Worm (Caenorhabditis elegans): ENCODE results near the gene F16B4.5.

F16B4.5 gene

DNA sequence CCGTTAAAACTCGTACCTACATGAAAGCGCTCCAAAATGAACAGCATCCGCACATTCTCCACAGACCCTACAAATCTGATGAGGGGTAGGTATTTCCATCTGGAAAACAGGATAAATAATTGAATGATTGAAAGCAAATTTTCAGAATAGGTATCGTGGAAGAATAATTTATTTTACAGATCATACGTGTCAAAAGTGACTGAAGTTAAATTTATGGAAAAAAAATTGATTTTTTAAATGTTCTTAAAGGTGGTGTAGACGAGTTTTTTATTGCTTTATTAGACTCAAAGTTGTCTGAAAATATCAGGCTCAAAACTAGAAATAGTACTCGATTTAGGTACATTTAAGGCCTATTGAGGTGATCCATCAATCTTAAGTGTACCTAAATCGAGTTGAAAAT lies 38.5 kb downstream of the F16B4.5 start, which contains the start of gene nhr-237:
Gene nhr-237, minus strand, starts transcription at position 101 of the 400 bp plus-strand sequence.
- TF ChIP-seq dmd-9 (GFP tag; IDR thresholded peaks at IDR 0.05): no peak
- TF ChIP-seq F26F4.8 (GFP tag; conservative IDR thresholded peaks at IDR 0.05): no peak
- no peak for TF ChIP-seq daf-8 (GFP tag; IDR thresholded peaks at IDR 0.05)
- no peak for TF ChIP-seq pqm-1 (tag; optimal IDR thresholded peaks at IDR 0.05)

DNA sequence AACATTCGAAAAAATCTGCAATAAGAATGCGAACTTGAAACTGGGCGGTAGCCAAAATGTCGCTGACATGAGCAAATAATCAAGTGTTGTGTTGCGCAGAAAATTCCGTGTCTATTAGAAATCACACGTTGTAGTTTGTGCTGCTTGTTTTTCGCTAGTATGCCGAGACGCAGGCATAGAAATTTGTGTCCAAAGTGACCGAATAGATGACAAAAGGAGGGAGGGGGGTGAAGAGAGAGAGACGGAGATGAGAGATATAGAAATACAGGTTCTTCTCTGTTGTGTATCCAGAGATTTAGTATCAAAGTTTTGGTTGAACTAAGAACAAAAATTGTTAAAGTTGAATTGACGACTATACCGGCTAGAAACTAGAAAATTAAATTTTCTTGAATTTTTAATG lies 39.0 kb downstream of the F16B4.5 start:
- TF ChIP-seq ama-1 (optimal IDR thresholded peaks at IDR 0.05) (no peak), saeg-2 (GFP tag; IDR thresholded peaks at IDR 0.05) (no peak), mes-2 (tag; optimal IDR thresholded peaks at IDR 0.05; ENCODE audit: poor library complexity, severe bottlenecking) (peak; percentile 21), dmd-6 (GFP tag; IDR thresholded peaks at IDR 0.05) (peak; percentile 39), nhr-28 (tag; optimal IDR thresholded peaks at IDR 0.05) (peak; percentile 100), dmd-9 (GFP tag; IDR thresholded peaks at IDR 0.05) (no peak), vab-7 (GFP tag; IDR thresholded peaks at IDR 0.05) (no peak), unc-62 (GFP tag; optimal IDR thresholded peaks at IDR 0.05 in 1 of 2) (peak in 1 of 2 experiments; percentile 74), unc-62 (tag; optimal IDR thresholded peaks at IDR 0.05) (no peak), ztf-7 (tag; optimal IDR thresholded peaks at IDR 0.05) (no peak), F44E2.7 (GFP tag; IDR thresholded peaks at IDR 0.05) (no peak), attf-4 (tag; optimal IDR thresholded peaks at IDR 0.05) (no peak), lir-3 (tag; optimal IDR thresholded peaks at IDR 0.05) (no peak), skn-1 (tag; optimal IDR thresholded peaks at IDR 0.05) (no peak), unc-39 (tag; optimal IDR thresholded peaks at IDR 0.05) (no peak), hlh-30 (tag; optimal IDR thresholded peaks at IDR 0.05; ENCODE audit: insufficient read depth) (peak; percentile 55), spr-1 (tag; optimal IDR thresholded peaks at IDR 0.05) (no peak), daf-8 (GFP tag; IDR thresholded peaks at IDR 0.05) (no peak), mep-1 (tag; optimal IDR thresholded peaks at IDR 0.05) (peak; percentile 23), mdl-1 (tag; optimal IDR thresholded peaks at IDR 0.05) (peak in 1 of 2 experiments; percentile 37), lin-39 (tag; optimal IDR thresholded peaks at IDR 0.05) (no peak), nhr-25 (tag; optimal IDR thresholded peaks at IDR 0.05; ENCODE audit: borderline replicate concordance, insufficient read depth) (peak; percentile 32), sdz-12 (GFP tag; optimal IDR thresholded peaks at IDR 0.05) (no peak), set-16 (GFP tag; IDR thresholded peaks at IDR 0.05) (no peak), F49E8.2 (tag; optimal IDR thresholded peaks at IDR 0.05; ENCODE audit: borderline replicate concordance) (no peak), zip-2 (tag; optimal IDR thresholded peaks at IDR 0.05) (no peak), aha-1 (tag) (peak; percentile 25), ceh-20 (GFP tag; IDR thresholded peaks at IDR 0.05) (no peak), ceh-28 (tag; optimal IDR thresholded peaks at IDR 0.05) (no peak), nhr-10 (tag; optimal IDR thresholded peaks at IDR 0.05) (no peak), dve-1 (tag; optimal IDR thresholded peaks at IDR 0.05; ENCODE audit: insufficient read depth) (peak; percentile 6), hlh-11 (tag; optimal IDR thresholded peaks at IDR 0.05) (peak; percentile 40), zfp-2 (tag; optimal IDR thresholded peaks at IDR 0.05) (no peak), mxl-3 (GFP tag; optimal IDR thresholded peaks at IDR 0.05) (peak; percentile 23), nhr-42 (GFP tag; IDR thresholded peaks at IDR 0.05) (peak; percentile 71; the same call in 1 of the 2 replicates), tag-97 (GFP tag; IDR thresholded peaks at IDR 0.05) (no peak), lsy-2 (tag; optimal IDR thresholded peaks at IDR 0.05) (no peak), lim-7 (GFP tag; IDR thresholded peaks at IDR 0.05) (no peak), T20F7.1 (GFP tag; optimal IDR thresholded peaks at IDR 0.05) (no peak), nhr-77 (tag; optimal IDR thresholded peaks at IDR 0.05) (peak; percentile 95), F37D6.2 (tag; optimal IDR thresholded peaks at IDR 0.05) (no peak), ceh-32 (tag; optimal IDR thresholded peaks at IDR 0.05; ENCODE audit: poor library complexity) (no peak), mdt-29 (GFP tag; IDR thresholded peaks at IDR 0.05) (no peak), fkh-10 (GFP tag; optimal IDR thresholded peaks at IDR 0.05) (no peak), pqm-1 (tag; optimal IDR thresholded peaks at IDR 0.05) (no peak)
